Fruit fly (Drosophila melanogaster) whole organism, embryonic: ENCODE results near the gene RpL37A.

Experiments used
- CG11723 ChIP-seq: fragments of 200-800 bp; sonication (Bioruptor generic); optimal IDR thresholded peaks from 2 replicates; lab custom pipeline; 2017; ENCODE audit warnings: missing biosample characterization, mild to moderate bottlenecking, missing genetic modification characterization
- CG3065 ChIP-seq: fragments of 200-800 bp; sonication (Bioruptor generic); optimal IDR thresholded peaks from 2 replicates; lab custom pipeline; 2016; ENCODE audit warnings: missing biosample characterization, missing genetic modification characterization
- CG6175 ChIP-seq: fragments of 200-800 bp; sonication (Bioruptor generic); IDR thresholded peaks from 3 replicates; pipeline ENCODE4 v1.3.6; 2022; ENCODE audit warnings: missing biosample characterization, missing genetic modification characterization
- CG8478 ChIP-seq: fragments of >200 bp; optimal IDR thresholded peaks from 2 replicates; lab custom pipeline; 2018
- CG9215 ChIP-seq: fragments of 200-800 bp; sonication (Bioruptor generic); IDR thresholded peaks from 2 replicates; pipeline ENCODE4 v1.3.6; 2022; ENCODE audit warnings: missing biosample characterization, missing genetic modification characterization
- Dip2 ChIP-seq: fragments of 200-800 bp; sonication (Bioruptor generic); IDR thresholded peaks from 2 replicates; pipeline ENCODE4 v1.3.6; 2022; ENCODE audit warnings: missing biosample characterization, missing genetic modification characterization
- E2f2 ChIP-seq: fragments of 200-800 bp; sonication (Bioruptor generic); IDR thresholded peaks from 2 replicates; pipeline ENCODE4 v1.3.6; 2022; ENCODE audit warnings: missing biosample characterization, missing genetic modification characterization
- MESR4 ChIP-seq: fragments of 200-800 bp; sonication (Bioruptor generic); optimal IDR thresholded peaks from 2 replicates; lab custom pipeline; 2018; ENCODE audit warnings: missing biosample characterization, mild to moderate bottlenecking, missing genetic modification characterization, moderate library complexity
- crc ChIP-seq: fragments of 200-800 bp; sonication (Bioruptor generic); optimal IDR thresholded peaks from 2 replicates; lab custom pipeline; 2016; ENCODE audit warnings: missing biosample characterization, missing genetic modification characterization
- knrl ChIP-seq: fragments of 200-800 bp; sonication (Bioruptor generic); IDR thresholded peaks from 3 replicates; pipeline ENCODE4 v1.3.6; 2022; ENCODE audit warnings: missing biosample characterization, missing genetic modification characterization; ENCODE audit not compliant: partially characterized antibody
- sima ChIP-seq: fragments of 200-800 bp; sonication (Bioruptor generic); optimal IDR thresholded peaks from 2 replicates; lab custom pipeline; 2016; ENCODE audit warnings: missing biosample characterization, missing genetic modification characterization
- tgo ChIP-seq: fragments of 200-800 bp; sonication (Bioruptor generic); IDR thresholded peaks from 3 replicates; pipeline ENCODE4 v1.3.6; 2022; ENCODE audit warnings: missing biosample characterization, missing genetic modification characterization
- yki ChIP-seq: fragments of >200 bp; optimal IDR thresholded peaks from 3 replicates; lab custom pipeline; 2018

DNA sequence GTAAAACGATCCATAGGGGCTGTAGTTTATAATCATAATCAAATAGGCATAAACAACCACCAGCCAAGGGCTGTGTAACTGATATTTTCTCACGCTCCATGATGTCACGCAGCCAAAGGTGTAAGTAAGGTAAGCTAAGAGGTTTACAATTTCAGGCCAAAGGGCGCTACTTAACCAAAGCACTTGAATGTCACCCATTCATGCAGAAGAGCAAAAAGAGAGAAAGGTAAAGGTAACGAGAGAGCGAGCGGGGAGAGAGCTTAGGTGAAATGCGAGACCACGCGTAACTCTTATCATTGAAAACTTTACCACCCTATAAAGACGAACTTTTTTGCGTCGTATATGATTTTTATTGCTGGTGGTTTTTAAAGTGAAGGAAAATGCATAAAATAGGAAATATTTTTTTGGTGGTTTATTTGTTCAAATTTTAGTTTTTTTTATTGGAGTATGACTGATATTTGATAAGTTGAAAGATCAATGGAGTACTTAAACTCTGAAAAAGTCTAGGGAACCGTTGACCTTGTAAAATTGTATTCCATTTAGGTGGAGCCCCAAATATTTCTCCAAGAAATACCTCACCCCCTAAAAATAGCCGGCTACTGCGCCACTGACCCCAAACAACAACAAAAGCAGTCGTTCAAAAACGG lies 37.0 kb downstream of the RpL37A start:
- no peak for TF ChIP-seq knrl (GFP tag; lab: Robert Waterston, UW)
- TF ChIP-seq tgo: peak; percentile 95
- peak; percentile 87 for TF ChIP-seq CG3065 (GFP tag; lab: Kevin White, UChicago)
- peak; percentile 69 for TF ChIP-seq sima (GFP tag; lab: Kevin White, UChicago)
- no peak for TF ChIP-seq yki (lab: Kevin White, UChicago)
- TF ChIP-seq CG9215 (GFP tag; lab: Robert Waterston, UW): peak; percentile 97
- TF ChIP-seq CG8478: no peak
- 0 out of 2 replicates have a peak, but pooled peaks have one; percentile 7 for TF ChIP-seq Dip2 (GFP tag; lab: Robert Waterston, UW)
- peak; percentile 24 for TF ChIP-seq MESR4 (GFP tag; lab: Kevin White, UChicago)
- peak; percentile 88 for TF ChIP-seq CG11723 (GFP tag; lab: Kevin White, UChicago)
- TF ChIP-seq crc (GFP tag; lab: Kevin White, UChicago): peak; percentile 97
- peak; percentile 79 for TF ChIP-seq E2f2 (GFP tag; lab: Robert Waterston, UW)
- TF ChIP-seq CG6175: peak; percentile 90
